Worm (Caenorhabditis elegans): ENCODE results near the gene C49H3.16.

Gene C49H3.16

ce11 chrIV:7924975-7925828, 5.0 kb downstream of the C49H3.16 start:
- no peak for TF ChIP-seq ceh-16 (tag; optimal IDR thresholded peaks at IDR 0.05)

ce11 chrIV:7926102-7926840, 6.0 kb downstream of the C49H3.16 start, which contains the start of gene rps-2:
Gene rps-2, minus strand, starts transcription at chrIV:7926391.
- TF ChIP-seq fos-1 (tag; optimal IDR thresholded peaks at IDR 0.05), result peak; percentile 1
- no peak for TF ChIP-seq unc-55 (GFP tag; optimal IDR thresholded peaks at IDR 0.05)
- peak; percentile 28 for TF ChIP-seq lin-13 (GFP tag; optimal IDR thresholded peaks at IDR 0.05)
- no peak for TF ChIP-seq nhr-25 (tag; optimal IDR thresholded peaks at IDR 0.05)
- peak; percentile 10 for TF ChIP-seq nhr-129 (tag; optimal IDR thresholded peaks at IDR 0.05)
- TF ChIP-seq C34F6.9 (tag; optimal IDR thresholded peaks at IDR 0.05), result peak; percentile 50
- peak in 1 of 2 experiments; percentile 32 for TF ChIP-seq lsy-2 (tag; optimal IDR thresholded peaks at IDR 0.05)
- no peak for TF ChIP-seq sma-9 (GFP tag; optimal IDR thresholded peaks at IDR 0.05)
- no peak for TF ChIP-seq sma-9 (tag; optimal IDR thresholded peaks at IDR 0.05)

DNA sequence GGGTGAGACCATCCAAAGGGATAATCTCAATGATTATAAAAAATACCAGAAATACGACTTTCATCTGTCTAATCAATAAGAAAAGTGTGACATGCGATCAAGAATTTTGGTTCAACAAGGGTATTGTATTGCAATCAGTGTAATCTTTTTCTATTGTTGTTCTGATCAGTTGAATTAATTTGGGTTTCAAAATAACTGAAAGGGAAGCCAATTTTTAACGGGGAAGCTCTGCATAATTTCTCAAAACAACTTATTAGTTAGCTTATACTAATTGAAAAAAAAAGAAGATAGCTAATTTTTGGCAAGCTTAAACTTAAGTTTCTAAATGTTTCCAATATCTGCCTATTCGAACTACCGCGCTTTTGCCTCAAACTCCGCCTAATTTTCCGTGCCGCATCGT, 7.0 kb downstream of the C49H3.16 start, which contains the start of gene C49H3.12:
Gene C49H3.12 (minus strand): TSS at position 101 of the 400 bp plus-strand sequence.
- TF ChIP-seq skn-1 (tag; optimal IDR thresholded peaks at IDR 0.05), result no peak
- no peak for TF ChIP-seq mbf-1 (tag; optimal IDR thresholded peaks at IDR 0.05)
- no peak for TF ChIP-seq nhr-21 (tag; optimal IDR thresholded peaks at IDR 0.05)
- TF ChIP-seq nhr-6 (tag; optimal IDR thresholded peaks at IDR 0.05), result no peak
- no peak for TF ChIP-seq ceh-16 (tag; optimal IDR thresholded peaks at IDR 0.05)
- no peak for TF ChIP-seq nhr-12 (tag; optimal IDR thresholded peaks at IDR 0.05)
- TF ChIP-seq lin-39 (tag; optimal IDR thresholded peaks at IDR 0.05), result no peak
- TF ChIP-seq nhr-25 (tag; optimal IDR thresholded peaks at IDR 0.05), result no peak
- no peak for TF ChIP-seq Y55F3AM.14 (GFP tag; optimal IDR thresholded peaks at IDR 0.05)
- TF ChIP-seq unc-39 (tag; optimal IDR thresholded peaks at IDR 0.05), result no peak
- TF ChIP-seq nhr-129 (tag; optimal IDR thresholded peaks at IDR 0.05), result no peak
- TF ChIP-seq nhr-23 (tag; optimal IDR thresholded peaks at IDR 0.05), result no peak
- TF ChIP-seq crh-2 (tag; optimal IDR thresholded peaks at IDR 0.05), result no peak
- no peak for TF ChIP-seq peb-1 (tag; optimal IDR thresholded peaks at IDR 0.05)
- no peak for TF ChIP-seq lsy-2 (tag; optimal IDR thresholded peaks at IDR 0.05)
- TF ChIP-seq snpc-4 (tag; optimal IDR thresholded peaks at IDR 0.05), result no peak
- TF ChIP-seq C34F6.9 (tag; optimal IDR thresholded peaks at IDR 0.05), result no peak

DNA sequence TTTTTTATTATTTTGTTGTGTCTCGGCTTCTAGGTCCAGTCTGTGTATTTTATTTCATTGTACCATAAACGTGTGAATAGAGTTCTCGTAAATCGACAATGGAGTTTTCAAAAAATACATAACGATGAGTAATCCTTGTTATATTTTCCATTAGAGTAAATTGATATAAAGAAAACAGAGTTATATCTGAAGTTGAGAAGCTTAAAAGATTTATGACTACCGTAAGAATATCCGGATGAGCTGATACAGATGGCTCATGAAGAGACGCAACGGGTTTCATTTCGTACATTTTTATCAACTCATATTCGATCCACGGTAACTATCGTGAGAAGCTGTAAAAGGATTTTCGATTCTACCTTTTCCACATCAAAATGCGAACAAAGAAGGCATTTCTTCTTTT, 7.6 kb downstream of the C49H3.16 start, which contains the start of gene gcy-8:
Gene gcy-8 (plus strand): TSS at position 301 of the 400 bp plus-strand sequence.
- no peak for TF ChIP-seq mdl-1 (tag; optimal IDR thresholded peaks at IDR 0.05)
- TF ChIP-seq snpc-4 (tag; optimal IDR thresholded peaks at IDR 0.05), result no peak
- no peak for TF ChIP-seq crh-2 (tag; optimal IDR thresholded peaks at IDR 0.05)
- TF ChIP-seq sem-4 (tag; optimal IDR thresholded peaks at IDR 0.05), result no peak
- no peak for TF ChIP-seq F13H6.1 (tag; optimal IDR thresholded peaks at IDR 0.05)
- TF ChIP-seq peb-1 (tag; optimal IDR thresholded peaks at IDR 0.05), result no peak
- TF ChIP-seq ztf-1 (GFP tag; conservative IDR thresholded peaks at IDR 0.05), result no peak
- no peak for TF ChIP-seq ztf-4 (tag; optimal IDR thresholded peaks at IDR 0.05)
- TF ChIP-seq sma-3 (GFP tag; optimal IDR thresholded peaks at IDR 0.05), result no peak
- TF ChIP-seq unc-55 (GFP tag; optimal IDR thresholded peaks at IDR 0.05), result no peak
- no peak for TF ChIP-seq ceh-16 (tag; optimal IDR thresholded peaks at IDR 0.05)
- TF ChIP-seq nhr-11 (tag; optimal IDR thresholded peaks at IDR 0.05), result no peak
- TF ChIP-seq nhr-6 (tag; optimal IDR thresholded peaks at IDR 0.05), result no peak
- TF ChIP-seq nhr-21 (tag; optimal IDR thresholded peaks at IDR 0.05), result no peak
- TF ChIP-seq elt-3 (tag; optimal IDR thresholded peaks at IDR 0.05), result no peak

- TF ChIP-seq nhr-12 (tag; optimal IDR thresholded peaks at IDR 0.05) (no peak), alr-1 (tag; optimal IDR thresholded peaks at IDR 0.05) (no peak), zag-1 (tag; optimal IDR thresholded peaks at IDR 0.05) (no peak), nhr-11 (tag; optimal IDR thresholded peaks at IDR 0.05) (no peak), snpc-4 (tag; optimal IDR thresholded peaks at IDR 0.05) (no peak), aly-2 (tag; optimal IDR thresholded peaks at IDR 0.05) (no peak), nhr-77 (tag; optimal IDR thresholded peaks at IDR 0.05) (no peak), mdl-1 (tag; optimal IDR thresholded peaks at IDR 0.05) (no peak), unc-55 (GFP tag; optimal IDR thresholded peaks at IDR 0.05) (no peak), sma-3 (GFP tag; optimal IDR thresholded peaks at IDR 0.05) (no peak), skn-1 (tag; optimal IDR thresholded peaks at IDR 0.05) (no peak), mbf-1 (tag; optimal IDR thresholded peaks at IDR 0.05) (no peak), ceh-82 (tag; optimal IDR thresholded peaks at IDR 0.05) (no peak), unc-39 (tag; optimal IDR thresholded peaks at IDR 0.05) (no peak), ZK546.5 (tag; optimal IDR thresholded peaks at IDR 0.05) (no peak)
These were observed 11.6 kb downstream of the C49H3.16 start for ce11 chrIV:7931873-7932272.
